Fruit fly (Drosophila melanogaster) whole organism, adult: Measurements from ENCODE around the gene Fer2LCH.

ENCODE experiments used
- CG11617 ChIP-seq: fragments of 200-800 bp; sonication (Bioruptor generic); optimal IDR thresholded peaks from 2 replicates; lab custom pipeline; 2017; ENCODE audit warnings: mild to moderate bottlenecking, missing biosample characterization, missing genetic modification reagents, missing genetic modification characterization
- CG12768 ChIP-seq: fragments of 200-800 bp; sonication (Bioruptor generic); optimal IDR thresholded peaks from 2 replicates; lab custom pipeline; 2017; ENCODE audit warnings: missing biosample characterization, missing genetic modification characterization, mild to moderate bottlenecking, moderate library complexity, missing genetic modification reagents
- CG14711 ChIP-seq: fragments of 200-800 bp; sonication (Bioruptor generic); optimal IDR thresholded peaks from 2 replicates; lab custom pipeline; 2018; ENCODE audit warnings: missing biosample characterization, mild to moderate bottlenecking, missing genetic modification characterization, moderate library complexity
- CG1620 ChIP-seq: fragments of 200-800 bp; sonication (Bioruptor generic); optimal IDR thresholded peaks from 2 replicates; lab custom pipeline; 2016; ENCODE audit warnings: missing biosample characterization, missing genetic modification characterization
- CG33017 ChIP-seq: fragments of 200-800 bp; sonication (Bioruptor generic); optimal IDR thresholded peaks from 2 replicates; lab custom pipeline; 2018; ENCODE audit warnings: missing biosample characterization, mild to moderate bottlenecking, missing genetic modification characterization, moderate library complexity
- CG5204 ChIP-seq: fragments of 200-800 bp; sonication (Bioruptor generic); optimal IDR thresholded peaks from 2 replicates; lab custom pipeline; 2016; ENCODE audit warnings: missing biosample characterization, missing genetic modification characterization
- CG7045 ChIP-seq: fragments of 200-800 bp; sonication (Bioruptor generic); optimal IDR thresholded peaks from 2 replicates; lab custom pipeline; 2017; ENCODE audit warnings: missing biosample characterization, mild to moderate bottlenecking, missing genetic modification characterization
- CG7101 ChIP-seq: fragments of 200-800 bp; sonication (Bioruptor generic); optimal IDR thresholded peaks from 2 replicates; lab custom pipeline; 2018; ENCODE audit warnings: missing biosample characterization, mild to moderate bottlenecking, missing genetic modification characterization, moderate library complexity
- Clk ChIP-seq: fragments of 200-800 bp; sonication (Bioruptor generic); optimal IDR thresholded peaks from 2 replicates; lab custom pipeline; 2017; ENCODE audit warnings: missing biosample characterization, missing genetic modification characterization
- Crg-1 ChIP-seq: fragments of 200-800 bp; sonication (Bioruptor generic); optimal IDR thresholded peaks from 2 replicates; lab custom pipeline; 2016; ENCODE audit warnings: missing biosample characterization, missing genetic modification characterization
- bab1 ChIP-seq: fragments of 200-800 bp; sonication (Bioruptor generic); optimal IDR thresholded peaks from 3 replicates; lab custom pipeline; 2019; ENCODE audit warnings: missing biosample characterization, mild to moderate bottlenecking, missing genetic modification characterization, moderate library complexity
- cnc ChIP-seq, 2 experiments: fragments of >200 bp; optimal IDR thresholded peaks; 2 replicates each; lab custom pipeline; 2017
- kay ChIP-seq: fragments of 200-800 bp; sonication (Bioruptor generic); peaks from one replicate; lab custom pipeline; 2016; ENCODE audit warnings: missing biosample characterization, missing genetic modification characterization, borderline replicate concordance

dm6 chr3R:30385531-30385930, 2.1 kb upstream of the Fer2LCH start:
- TF ChIP-seq CG7101 (tag; lab: Kevin White, UChicago) (no peak), CG14711 (tag; lab: Kevin White, UChicago) (no peak), Clk (GFP tag; lab: Kevin White, UChicago) (no peak), CG5204 (no peak), bab1 (GFP tag; lab: Kevin White, UChicago) (no peak), CG12768 (GFP tag; lab: Kevin White, UChicago) (no peak), kay (no peak), Crg-1 (GFP tag; lab: Kevin White, UChicago) (no peak), CG1620 (GFP tag; lab: Kevin White, UChicago) (no peak), CG33017 (tag; lab: Kevin White, UChicago) (no peak), cnc (optimal IDR thresholded peaks at IDR 0.05; lab: Kevin White, UChicago) (no peak), CG7045 (GFP tag; lab: Kevin White, UChicago) (no peak), CG11617 (GFP tag; lab: Kevin White, UChicago) (no peak)
